Fruit fly (Drosophila melanogaster) whole organism, pupa: Measurements from ENCODE around the gene CG7523.
A peak's percentile ranks its signal among the peaks of the same experiment; 100 is the strongest.

Experiments
- CG10348 ChIP-seq: fragments of 200-800 bp; sonication (Bioruptor generic); IDR thresholded peaks from 2 replicates; pipeline ENCODE4 v1.3.6; 2022; ENCODE audit warnings: missing biosample characterization, missing genetic modification characterization
- CG13204 ChIP-seq: fragments of 200-800 bp; sonication (Bioruptor generic); optimal IDR thresholded peaks from 2 replicates; lab custom pipeline; 2018; ENCODE audit warnings: missing biosample characterization, mild to moderate bottlenecking, missing genetic modification characterization, moderate library complexity
- CG15710 ChIP-seq: fragments of 200-800 bp; sonication (Bioruptor generic); optimal IDR thresholded peaks from 2 replicates; lab custom pipeline; 2018; ENCODE audit warnings: missing biosample characterization, mild to moderate bottlenecking, missing genetic modification characterization, moderate library complexity
- CG17806 ChIP-seq: fragments of 200-800 bp; sonication (Bioruptor generic); optimal IDR thresholded peaks from 2 replicates; lab custom pipeline; 2018; ENCODE audit warnings: missing biosample characterization, mild to moderate bottlenecking, missing genetic modification characterization, moderate library complexity
- CG32121 ChIP-seq: fragments of 200-800 bp; sonication (Bioruptor generic); IDR thresholded peaks from 2 replicates; pipeline ENCODE4 v1.3.6; 2022; ENCODE audit warnings: missing biosample characterization, missing genetic modification characterization
- CG8159 ChIP-seq: fragments of 200-800 bp; sonication (Bioruptor generic); optimal IDR thresholded peaks from 3 replicates; lab custom pipeline; 2018; ENCODE audit warnings: missing biosample characterization, mild to moderate bottlenecking, missing genetic modification characterization, moderate library complexity
- CG9948 ChIP-seq: fragments of 200-800 bp; sonication (Bioruptor generic); optimal IDR thresholded peaks from 2 replicates; lab custom pipeline; 2018; ENCODE audit warnings: missing biosample characterization, mild to moderate bottlenecking, missing genetic modification characterization, moderate library complexity
- D1 ChIP-seq: fragments of 200-800 bp; sonication (Bioruptor generic); optimal IDR thresholded peaks from 2 replicates; lab custom pipeline; 2018; ENCODE audit warnings: missing biosample characterization, mild to moderate bottlenecking, missing genetic modification characterization, moderate library complexity
- EcR ChIP-seq: fragments of 200-800 bp; sonication (Bioruptor generic); optimal IDR thresholded peaks from 3 replicates; lab custom pipeline; 2019; ENCODE audit warnings: missing biosample characterization, missing genetic modification characterization, mild to moderate bottlenecking, moderate library complexity, missing genetic modification reagents
- Ets98B ChIP-seq: fragments of 200-800 bp; sonication (Bioruptor generic); IDR thresholded peaks from 2 replicates; pipeline ENCODE4 v1.3.6; 2022; ENCODE audit warnings: missing biosample characterization, missing genetic modification characterization
- Pif1A ChIP-seq: fragments of 200-800 bp; sonication (Bioruptor generic); optimal IDR thresholded peaks from 3 replicates; lab custom pipeline; 2016; ENCODE audit warnings: missing biosample characterization, missing genetic modification characterization
- Pif1B ChIP-seq: fragments of 200-800 bp; sonication (Bioruptor generic); optimal IDR thresholded peaks from 3 replicates; lab custom pipeline; 2016; ENCODE audit warnings: missing biosample characterization, missing genetic modification characterization
- Snoo ChIP-seq: fragments of 200-800 bp; sonication (Bioruptor generic); optimal IDR thresholded peaks from 3 replicates; lab custom pipeline; 2017; ENCODE audit warnings: missing biosample characterization, mild to moderate bottlenecking, missing genetic modification characterization, inconsistent platforms
- fd96Ca ChIP-seq: fragments of 200-800 bp; sonication (Bioruptor generic); IDR thresholded peaks from 3 replicates; pipeline ENCODE4 v1.3.6; 2022; ENCODE audit warnings: missing biosample characterization, missing genetic modification characterization

DNA sequence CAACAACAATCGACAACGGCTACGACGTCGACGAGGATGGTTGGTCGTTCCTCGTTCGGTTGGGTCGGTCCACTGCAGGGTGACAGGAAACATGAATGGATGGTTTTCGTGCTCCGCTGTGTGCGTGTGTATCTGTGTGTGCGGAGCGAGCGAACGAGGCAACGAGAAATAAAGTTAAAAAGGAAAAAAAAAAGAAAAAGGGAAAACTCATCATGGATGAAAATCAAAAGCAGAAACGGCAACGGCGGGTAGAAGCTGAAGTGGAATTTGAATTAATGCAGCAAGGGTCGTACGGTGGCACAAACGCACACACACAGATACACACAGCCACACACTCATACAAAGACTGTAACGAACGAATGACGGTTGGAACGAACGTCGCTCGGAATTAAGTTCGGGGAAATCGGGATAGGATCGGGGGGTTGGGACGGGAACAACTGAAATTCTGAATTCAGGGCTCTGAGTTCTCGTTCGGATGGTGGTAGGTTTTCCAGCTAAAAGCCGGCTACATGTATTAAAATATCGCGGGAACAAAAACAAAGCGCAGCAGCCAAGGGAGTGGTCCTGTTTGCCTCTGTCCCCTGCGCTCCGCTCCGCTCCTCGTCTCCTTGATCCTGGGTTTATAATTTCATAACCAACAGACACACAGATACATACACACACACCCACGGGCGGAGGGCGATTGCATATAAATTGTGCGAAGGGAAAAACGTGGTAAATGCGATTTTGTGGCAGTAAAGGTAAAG, 40.4 kb upstream of the CG7523 start:
- TF ChIP-seq D1 (tag; lab: Kevin White, UChicago) (no peak), fd96Ca (GFP tag; lab: Robert Waterston, UW) (no peak; the same call in 2 of the 3 replicates), CG17806 (tag; lab: Kevin White, UChicago) (no peak), CG9948 (no peak), Snoo (no peak), EcR (GFP tag; lab: Kevin White, UChicago) (peak; percentile 70), Pif1B (peak; percentile 18), CG10348 (GFP tag; lab: Robert Waterston, UW) (no peak), Pif1A (no peak), CG32121 (GFP tag; lab: Robert Waterston, UW) (no peak), CG13204 (GFP tag; lab: Kevin White, UChicago) (peak; percentile 85), CG8159 (tag; lab: Kevin White, UChicago) (peak; percentile 20), Ets98B (no peak), CG15710 (tag; lab: Kevin White, UChicago) (no peak)
